Worm (Caenorhabditis elegans) whole organism, L4 larva: ENCODE measurements around the gene pmpl-1.

Experiments
- F26F4.8 ChIP-seq: fragments of 200-800 bp; sonication (Bioruptor generic); conservative IDR thresholded peaks from 2 replicates; pipeline ENCODE4 v1.3.6; 2022; ENCODE audit warnings: missing genetic modification characterization, missing compliant biosample characterization
- F37D6.2 ChIP-seq: sonication (generic microtip); optimal IDR thresholded peaks from 2 replicates; lab custom pipeline; 2016; ENCODE audit warnings: mild to moderate bottlenecking, missing genetic modification characterization, missing compliant biosample characterization
- F49E8.2 ChIP-seq: sonication (generic microtip); optimal IDR thresholded peaks from 2 replicates; lab custom pipeline; 2016; ENCODE audit warnings: missing compliant biosample characterization, mild to moderate bottlenecking, missing genetic modification characterization, borderline replicate concordance
- R02D3.7 ChIP-seq: fragments of 150-350 bp; sonication (generic microtip); optimal IDR thresholded peaks from 3 replicates; lab custom pipeline; 2014; ENCODE audit warnings: missing biosample characterization, missing genetic modification characterization
- Y105C5A.15 ChIP-seq: fragments of 200-800 bp; sonication (Bioruptor generic); IDR thresholded peaks from 2 replicates; pipeline ENCODE4 v1.3.6; 2022; ENCODE audit warnings: missing genetic modification characterization, missing compliant biosample characterization
- Y48G9A.11 ChIP-seq: fragments of 200-800 bp; sonication (Bioruptor generic); IDR thresholded peaks from 2 replicates; pipeline ENCODE4 v1.3.6; 2022; ENCODE audit warnings: missing genetic modification reagents, missing genetic modification characterization, missing compliant biosample characterization
- ZK337.2 ChIP-seq: fragments of 200-800 bp; sonication (Bioruptor generic); IDR thresholded peaks from 2 replicates; pipeline ENCODE4 v1.3.6; 2022; ENCODE audit warnings: missing genetic modification reagents, missing genetic modification characterization, missing compliant biosample characterization
- ZK546.5 ChIP-seq, 2 experiments: sonication (generic microtip); optimal IDR thresholded peaks; 2 replicates each; lab custom pipeline; 2017; ENCODE audit warnings: missing biosample characterization in 2 of 2, missing genetic modification characterization in 2 of 2
- ama-1 ChIP-seq: fragments of 150-350 bp; optimal IDR thresholded peaks from 2 replicates; lab custom pipeline; 2014; ENCODE audit warnings: inconsistent platforms, mixed read lengths
- arid-1 ChIP-seq: fragments of 200-800 bp; sonication (Bioruptor generic); conservative IDR thresholded peaks from 2 replicates; pipeline ENCODE4 v1.3.6; 2022; ENCODE audit warnings: missing genetic modification reagents, missing genetic modification characterization, missing compliant biosample characterization
- ceh-28 ChIP-seq: fragments of 150-350 bp; optimal IDR thresholded peaks from 2 replicates; lab custom pipeline; 2014; ENCODE audit warnings: missing biosample characterization, missing genetic modification reagents, missing genetic modification characterization
- ceh-44 ChIP-seq: fragments of 200-800 bp; sonication (Bioruptor generic); IDR thresholded peaks from 2 replicates; pipeline ENCODE4 v1.3.6; 2022; ENCODE audit warnings: missing genetic modification reagents, missing genetic modification characterization, missing compliant biosample characterization
- ces-1 ChIP-seq: fragments of 150-350 bp; sonication (generic microtip); optimal IDR thresholded peaks from 4 replicates; lab custom pipeline; 2014; ENCODE audit warnings: missing biosample characterization, missing genetic modification reagents, missing genetic modification characterization
- cey-2 ChIP-seq: sonication (generic microtip); optimal IDR thresholded peaks from 3 replicates; lab custom pipeline; 2017; ENCODE audit warnings: missing genetic modification characterization, mild to moderate bottlenecking, missing compliant biosample characterization, antibody characterized with exemption, borderline replicate concordance; ENCODE audit not compliant: insufficient read depth
- ctbp-1 ChIP-seq: fragments of 200-800 bp; sonication (Bioruptor generic); IDR thresholded peaks from 2 replicates; pipeline ENCODE4 v1.3.6; 2022; ENCODE audit warnings: missing genetic modification reagents, missing genetic modification characterization, missing compliant biosample characterization
- daf-19 ChIP-seq: fragments of 200-800 bp; sonication (Bioruptor generic); conservative IDR thresholded peaks from 2 replicates; pipeline ENCODE4 v1.3.6; 2022; ENCODE audit warnings: missing genetic modification characterization, missing compliant biosample characterization
- daf-8 ChIP-seq: fragments of 200-800 bp; sonication (Bioruptor generic); IDR thresholded peaks from 2 replicates; pipeline ENCODE4 v1.3.6; 2022; ENCODE audit warnings: missing genetic modification characterization, missing compliant biosample characterization
- dmd-6 ChIP-seq: fragments of 200-800 bp; sonication (Bioruptor generic); IDR thresholded peaks from 2 replicates; pipeline ENCODE4 v1.3.6; 2022; ENCODE audit warnings: missing genetic modification reagents, missing genetic modification characterization, missing compliant biosample characterization
- dmd-9 ChIP-seq: fragments of 200-800 bp; sonication (Bioruptor generic); IDR thresholded peaks from 2 replicates; pipeline ENCODE4 v1.3.6; 2022; ENCODE audit warnings: missing genetic modification reagents, missing genetic modification characterization, missing compliant biosample characterization
- duxl-1 ChIP-seq: sonication (generic microtip); optimal IDR thresholded peaks from 2 replicates; lab custom pipeline; 2016; ENCODE audit warnings: mild to moderate bottlenecking, missing genetic modification characterization, moderate library complexity, missing compliant biosample characterization; ENCODE audit not compliant: poor library complexity
- egl-43 ChIP-seq: fragments of 200-800 bp; sonication (Bioruptor generic); IDR thresholded peaks from 2 replicates; pipeline ENCODE4 v1.3.6; 2022; ENCODE audit warnings: missing genetic modification reagents, missing genetic modification characterization, missing compliant biosample characterization
- hif-1 ChIP-seq, 2 experiments: sonication (generic microtip); optimal IDR thresholded peaks; 2 replicates each; lab custom pipeline; 2016 to 2017; ENCODE audit warnings: missing compliant biosample characterization in 2 of 2, missing genetic modification characterization in 2 of 2, missing genetic modification reagents in 2 of 2, missing genotype in 2 of 2, mild to moderate bottlenecking in 1 of 2
- hlh-11 ChIP-seq: fragments of 200-800 bp; sonication (Bioruptor generic); optimal IDR thresholded peaks from 2 replicates; lab custom pipeline; 2018; ENCODE audit warnings: mild to moderate bottlenecking, missing genetic modification characterization, missing compliant biosample characterization
- hlh-30 ChIP-seq: sonication (generic microtip); optimal IDR thresholded peaks from 2 replicates; lab custom pipeline; 2017; ENCODE audit warnings: antibody characterized with exemption, mild to moderate bottlenecking, missing genetic modification characterization, missing compliant biosample characterization; ENCODE audit not compliant: insufficient read depth
- jun-1 ChIP-seq: fragments of 150-350 bp; optimal IDR thresholded peaks from 2 replicates; lab custom pipeline; 2014; ENCODE audit warnings: missing biosample characterization, missing genetic modification reagents, missing genetic modification characterization
- lin-15B ChIP-seq: fragments of 150-350 bp; sonication (generic microtip); optimal IDR thresholded peaks from 3 replicates; lab custom pipeline; 2014; ENCODE audit warnings: missing biosample characterization, missing genetic modification characterization
- lin-29 ChIP-seq: fragments of 200-800 bp; sonication (Bioruptor generic); IDR thresholded peaks from 2 replicates; pipeline ENCODE4 v1.3.6; 2022; ENCODE audit warnings: missing genetic modification reagents, missing genetic modification characterization, missing compliant biosample characterization
- lsy-2 ChIP-seq, 2 experiments: fragments of 150-350 bp in 1 of 2; sonication (generic microtip) in 1 of 2; optimal IDR thresholded peaks; 2 replicates each; lab custom pipeline; 2014 to 2017; ENCODE audit warnings: missing biosample characterization in 2 of 2, missing genetic modification characterization in 2 of 2
- madf-9 ChIP-seq: fragments of 200-800 bp; sonication (Bioruptor generic); conservative IDR thresholded peaks from 2 replicates; pipeline ENCODE4 v1.3.6; 2022; ENCODE audit warnings: missing genetic modification reagents, missing genetic modification characterization, missing compliant biosample characterization
- mep-1 ChIP-seq: fragments of 150-350 bp; sonication (generic microtip); optimal IDR thresholded peaks from 3 replicates; lab custom pipeline; 2014; ENCODE audit warnings: missing biosample characterization, missing genetic modification characterization
- mes-2 ChIP-seq: sonication (generic microtip); optimal IDR thresholded peaks from 2 replicates; lab custom pipeline; 2016; ENCODE audit warnings: missing genotype, mild to moderate bottlenecking, missing genetic modification characterization, missing compliant biosample characterization; ENCODE audit not compliant: poor library complexity, severe bottlenecking
- mxl-2 ChIP-seq: fragments of 200-800 bp; sonication (Bioruptor generic); conservative IDR thresholded peaks from 2 replicates; pipeline ENCODE4 v1.3.6; 2022; ENCODE audit warnings: missing genetic modification reagents, missing genetic modification characterization, missing compliant biosample characterization
- nhr-102 ChIP-seq: sonication (generic microtip); optimal IDR thresholded peaks from 2 replicates; lab custom pipeline; 2016; ENCODE audit warnings: mild to moderate bottlenecking, missing genetic modification characterization, moderate library complexity, missing compliant biosample characterization
- nhr-11 ChIP-seq: fragments of 150-350 bp; optimal IDR thresholded peaks from 2 replicates; lab custom pipeline; 2014; ENCODE audit warnings: missing biosample characterization, missing genetic modification characterization
- nhr-25 ChIP-seq: sonication (generic microtip); optimal IDR thresholded peaks from 2 replicates; lab custom pipeline; 2017; ENCODE audit warnings: missing genetic modification characterization, mild to moderate bottlenecking, missing compliant biosample characterization, antibody characterized with exemption, moderate library complexity, borderline replicate concordance; ENCODE audit not compliant: insufficient read depth
- nhr-28 ChIP-seq: fragments of 150-350 bp; optimal IDR thresholded peaks from 2 replicates; lab custom pipeline; 2014; ENCODE audit warnings: missing biosample characterization, missing genetic modification characterization
- nhr-41 ChIP-seq: fragments of 200-800 bp; sonication (Bioruptor generic); IDR thresholded peaks from 2 replicates; pipeline ENCODE4 v1.3.6; 2022; ENCODE audit warnings: missing genetic modification reagents, missing genetic modification characterization, missing compliant biosample characterization
- nhr-42 ChIP-seq: fragments of 200-800 bp; sonication (Bioruptor generic); IDR thresholded peaks from 2 replicates; pipeline ENCODE4 v1.3.6; 2022; ENCODE audit warnings: missing genetic modification characterization, missing compliant biosample characterization
- nhr-6 ChIP-seq: fragments of 150-350 bp; optimal IDR thresholded peaks from 2 replicates; lab custom pipeline; 2014; ENCODE audit warnings: missing biosample characterization, missing genetic modification characterization
- nhr-76 ChIP-seq: fragments of 150-350 bp; optimal IDR thresholded peaks from 2 replicates; lab custom pipeline; 2014; ENCODE audit warnings: missing biosample characterization, missing genetic modification characterization
- saeg-2 ChIP-seq: fragments of 200-800 bp; sonication (Bioruptor generic); IDR thresholded peaks from 2 replicates; pipeline ENCODE4 v1.3.6; 2022; ENCODE audit warnings: missing genetic modification reagents, missing genetic modification characterization, missing compliant biosample characterization
- sdz-12 ChIP-seq: fragments of 200-800 bp; sonication (Bioruptor generic); optimal IDR thresholded peaks from 2 replicates; lab custom pipeline; 2018; ENCODE audit warnings: mild to moderate bottlenecking, missing genetic modification characterization, missing compliant biosample characterization
- set-16 ChIP-seq: fragments of 200-800 bp; sonication (Bioruptor generic); IDR thresholded peaks from 2 replicates; pipeline ENCODE4 v1.3.6; 2022; ENCODE audit warnings: missing genetic modification reagents, missing genetic modification characterization, missing compliant biosample characterization
- spr-3 ChIP-seq: fragments of 200-800 bp; sonication (Bioruptor generic); optimal IDR thresholded peaks from 2 replicates; lab custom pipeline; 2018; ENCODE audit warnings: mild to moderate bottlenecking, missing genetic modification characterization, missing compliant biosample characterization
- tag-97 ChIP-seq: fragments of 200-800 bp; sonication (Bioruptor generic); IDR thresholded peaks from 2 replicates; pipeline ENCODE4 v1.3.6; 2022; ENCODE audit warnings: missing genetic modification characterization, missing compliant biosample characterization
- unc-130 ChIP-seq: sonication (generic microtip); optimal IDR thresholded peaks from 2 replicates; lab custom pipeline; 2016; ENCODE audit warnings: missing genetic modification reagents, missing genetic modification characterization, missing compliant biosample characterization
- unc-62 ChIP-seq, 3 experiments: fragments of 150-350 bp in 1 of 3; sonication (generic microtip); optimal IDR thresholded peaks in 2 of 3; peaks in 1 of 3; 1 replicate in 1 of 3; 2 replicates in 2 of 3; lab custom pipeline; 2014 to 2017; ENCODE audit warnings: missing biosample characterization in 3 of 3, missing genetic modification characterization in 3 of 3, missing genetic modification reagents in 3 of 3, missing genotype in 1 of 3
- zag-1 ChIP-seq: fragments of 150-350 bp; optimal IDR thresholded peaks from 2 replicates; lab custom pipeline; 2014; ENCODE audit warnings: missing biosample characterization, missing genetic modification characterization
- zip-11 ChIP-seq: fragments of 200-800 bp; sonication (Bioruptor generic); IDR thresholded peaks from 2 replicates; pipeline ENCODE4 v1.3.6; 2022; ENCODE audit warnings: missing genetic modification characterization, missing compliant biosample characterization
- ztf-11 ChIP-seq: fragments of 150-350 bp; optimal IDR thresholded peaks from 2 replicates; lab custom pipeline; 2014; ENCODE audit warnings: missing biosample characterization, missing genetic modification characterization
- ztf-7 ChIP-seq: fragments of 150-350 bp; optimal IDR thresholded peaks from 2 replicates; lab custom pipeline; 2014; ENCODE audit warnings: missing biosample characterization, missing genetic modification characterization

Gene pmpl-1

ce11 chrX:3823869-3824268, 36.0 kb downstream of the pmpl-1 start (continued):
- TF ChIP-seq nhr-25 (tag; lab: Kevin White, UChicago) (no peak), nhr-102 (tag; lab: Kevin White, UChicago) (peak; percentile 81), set-16 (GFP tag; lab: Robert Waterston, UW) (no peak), nhr-42 (GFP tag; lab: Robert Waterston, UW) (no peak), arid-1 (no peak), unc-130 (GFP tag; lab: Kevin White, UChicago) (no peak), egl-43 (GFP tag; lab: Robert Waterston, UW) (no peak), ces-1 (no peak), Y48G9A.11 (GFP tag; lab: Robert Waterston, UW) (no peak), ceh-44 (GFP tag; lab: Robert Waterston, UW) (no peak), nhr-11 (tag; lab: Kevin White, UChicago) (no peak), daf-8 (GFP tag; lab: Robert Waterston, UW) (no peak), ZK546.5 (tag; optimal IDR thresholded peaks at IDR 0.05; lab: Kevin White, UChicago) (no peak), ZK337.2 (GFP tag; lab: Robert Waterston, UW) (no peak), nhr-6 (tag; lab: Kevin White, UChicago) (peak; percentile 52), madf-9 (GFP tag; lab: Robert Waterston, UW) (no peak), spr-3 (GFP tag; lab: Kevin White, UChicago) (no peak), hlh-11 (tag; lab: Kevin White, UChicago) (peak; percentile 92), hif-1 (tag; optimal IDR thresholded peaks at IDR 0.05; lab: Kevin White, UChicago) (no peak), nhr-41 (no peak), duxl-1 (peak; percentile 16), ctbp-1 (no peak), ceh-28 (no peak), lsy-2 (tag; optimal IDR thresholded peaks at IDR 0.05; lab: Kevin White, UChicago) (no peak), jun-1 (no peak), nhr-28 (peak; percentile 89), mes-2 (tag; lab: Kevin White, UChicago) (no peak), R02D3.7 (tag; lab: Kevin White, UChicago) (no peak), zag-1 (tag; lab: Kevin White, UChicago) (no peak), ama-1 (lab: Kevin White, UChicago) (no peak), dmd-9 (GFP tag; lab: Robert Waterston, UW) (no peak), Y105C5A.15 (GFP tag; lab: Robert Waterston, UW) (no peak), nhr-76 (tag; lab: Kevin White, UChicago) (no peak), zip-11 (GFP tag; lab: Robert Waterston, UW) (no peak), ztf-11 (tag; lab: Kevin White, UChicago) (no peak), mep-1 (peak; percentile 52), unc-62 (GFP tag; optimal IDR thresholded peaks at IDR 0.05 in 1 of 2; lab: Kevin White, UChicago) (peak in 1 of 2 experiments; percentile 50), unc-62 (tag; optimal IDR thresholded peaks at IDR 0.05; lab: Kevin White, UChicago) (no peak), cey-2 (no peak), mxl-2 (GFP tag; lab: Robert Waterston, UW) (no peak), ztf-7 (tag; lab: Kevin White, UChicago) (peak; percentile 1), daf-19 (GFP tag; lab: Robert Waterston, UW) (no peak), tag-97 (no peak), saeg-2 (no peak; the same call in 1 of the 2 replicates), lin-29 (GFP tag; lab: Robert Waterston, UW) (no peak), F49E8.2 (tag; lab: Kevin White, UChicago) (no peak), F26F4.8 (GFP tag; lab: Robert Waterston, UW) (no peak), lin-15B (no peak), sdz-12 (GFP tag; lab: Kevin White, UChicago) (no peak), F37D6.2 (no peak), dmd-6 (GFP tag; lab: Robert Waterston, UW) (peak; percentile 98), hlh-30 (tag; lab: Kevin White, UChicago) (peak; percentile 9)
